Worm (Caenorhabditis elegans) whole organism, midembryonic: ENCODE measurements around the gene xol-1.

Experiments
- klf-2 ChIP-seq: fragments of 200-800 bp; sonication (Bioruptor generic); conservative IDR thresholded peaks from 2 replicates; pipeline ENCODE4 v1.3.6; 2022; ENCODE audit warnings: missing genetic modification reagents, missing genetic modification characterization, missing compliant biosample characterization
- med-1 ChIP-seq: sonication (generic microtip); optimal IDR thresholded peaks from 2 replicates; lab custom pipeline; 2017; ENCODE audit warnings: missing genetic modification characterization, mild to moderate bottlenecking, missing compliant biosample characterization, antibody characterized with exemption, missing genetic modification reagents; ENCODE audit not compliant: insufficient read depth

- TF ChIP-seq klf-2 (GFP tag; lab: Robert Waterston, UW) (no peak), med-1 (GFP tag; lab: Kevin White, UChicago) (no peak)
Observed at ce11 chrX:8040967-8041366, at the start of gene xol-1.
